Fruit fly (Drosophila melanogaster): ENCODE data around the gene CG7054.

Gene CG7054

dm6 chr3R:22456007-22456406 lies 8.8 kb upstream of the CG7054 start:
- TF ChIP-seq CTCF (optimal IDR thresholded peaks at IDR 0.05) (no peak), CG8478 (optimal IDR thresholded peaks at IDR 0.05) (no peak)

dm6 chr3R:22461673-22462585 lies 2.9 kb upstream of the CG7054 start, which contains the start of the genes Rpn7 and AP-2mu:
Rpn7 (minus strand) TSS chr3R:22462054.
AP-2mu (plus strand) TSS chr3R:22462455.
- TF ChIP-seq CTCF (optimal IDR thresholded peaks at IDR 0.05) (peak in 1 of 2 experiments; percentile 3), CG8478 (optimal IDR thresholded peaks at IDR 0.05) (no peak)

- TF ChIP-seq CG8478 (optimal IDR thresholded peaks at IDR 0.05) (no peak), CTCF (optimal IDR thresholded peaks at IDR 0.05) (no peak)
These were observed 353 bp downstream of the CG7054 start for dm6 chr3R:22465138-22465537.

DNA sequence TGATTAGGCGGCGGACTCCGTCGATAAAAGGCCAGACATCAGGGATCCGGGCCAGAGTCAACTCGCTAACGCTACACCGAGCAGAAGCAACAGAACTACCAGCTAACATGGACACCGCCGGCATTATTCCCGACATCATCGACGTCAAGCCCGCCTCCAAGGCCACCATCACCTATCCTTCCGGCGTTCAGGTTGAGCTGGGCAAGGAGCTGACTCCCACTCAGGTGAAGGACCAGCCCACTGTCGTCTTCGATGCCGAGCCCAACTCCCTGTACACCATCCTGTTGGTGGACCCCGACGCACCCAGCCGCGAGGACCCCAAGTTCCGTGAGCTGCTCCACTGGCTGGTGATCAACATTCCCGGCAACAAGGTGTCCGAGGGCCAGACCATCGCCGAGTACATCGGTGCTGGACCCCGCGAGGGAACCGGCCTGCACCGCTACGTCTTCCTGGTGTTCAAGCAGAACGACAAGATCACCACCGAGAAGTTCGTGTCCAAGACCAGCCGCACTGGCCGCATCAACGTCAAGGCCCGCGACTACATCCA lies 1.3 kb downstream of the CG7054 start, which contains the start of gene Pebp1:
Gene Pebp1, plus strand, starts transcription at position 51 of the 547 bp plus-strand sequence.
- no peak for TF ChIP-seq CG8478 (optimal IDR thresholded peaks at IDR 0.05)
- TF ChIP-seq CTCF (optimal IDR thresholded peaks at IDR 0.05): no peak

- no peak for TF ChIP-seq CG8478 (optimal IDR thresholded peaks at IDR 0.05)
These were observed 3.3 kb downstream of the CG7054 start, which contains the start of the genes CG5377 and Nrx-1 for dm6 chr3R:22467939-22468571. CG5377 (minus strand) TSS chr3R:22468157. Nrx-1 (plus strand) TSS chr3R:22468512.

- TF ChIP-seq CG8478 (optimal IDR thresholded peaks at IDR 0.05) (no peak), CTCF (optimal IDR thresholded peaks at IDR 0.05) (no peak)
These were observed 4.2 kb downstream of the CG7054 start for dm6 chr3R:22468829-22469487.

DNA sequence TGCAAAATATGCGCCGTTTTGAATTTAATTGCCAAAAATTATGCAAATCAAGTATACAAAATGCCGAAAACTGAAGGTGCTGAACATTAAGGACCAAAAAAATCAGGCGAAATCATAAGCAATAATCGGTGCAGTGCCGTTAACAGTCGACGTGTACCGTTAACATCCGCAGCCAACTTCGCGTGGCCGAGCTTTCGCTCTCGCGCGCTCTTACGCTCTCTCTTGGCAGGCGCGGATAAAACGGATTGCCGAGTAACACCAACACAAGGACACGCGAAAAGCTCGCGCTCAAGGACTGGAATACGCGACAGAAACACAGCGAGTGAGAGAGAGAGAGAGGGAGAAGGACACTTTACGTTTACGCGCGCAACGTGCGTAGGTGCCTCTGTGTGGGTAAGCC lies 5.3 kb downstream of the CG7054 start:
- TF ChIP-seq CG8478 (optimal IDR thresholded peaks at IDR 0.05): no peak
- TF ChIP-seq CTCF (optimal IDR thresholded peaks at IDR 0.05): no peak

DNA sequence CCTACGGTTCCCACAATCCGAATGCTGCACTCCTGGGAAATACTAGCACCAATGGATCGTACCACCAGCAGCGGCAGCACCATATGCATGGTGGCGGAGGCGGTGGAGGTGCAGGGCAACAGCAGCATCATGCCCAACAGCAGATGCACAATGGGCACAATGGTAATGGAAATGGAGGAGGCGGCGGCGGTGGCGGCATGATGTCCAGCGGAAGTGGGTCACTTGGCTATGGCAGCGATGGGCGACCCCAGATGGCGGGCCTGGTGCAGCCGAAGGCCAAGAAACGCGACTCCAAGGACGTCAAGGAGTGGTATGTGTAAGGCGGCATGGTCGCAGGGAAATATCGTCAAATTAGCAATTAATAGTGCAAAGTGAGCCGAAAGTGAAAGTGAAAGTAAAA lies 18.8 kb downstream of the CG7054 start:
- TF ChIP-seq CG8478 (optimal IDR thresholded peaks at IDR 0.05): no peak
- no peak for TF ChIP-seq CTCF (optimal IDR thresholded peaks at IDR 0.05)

DNA sequence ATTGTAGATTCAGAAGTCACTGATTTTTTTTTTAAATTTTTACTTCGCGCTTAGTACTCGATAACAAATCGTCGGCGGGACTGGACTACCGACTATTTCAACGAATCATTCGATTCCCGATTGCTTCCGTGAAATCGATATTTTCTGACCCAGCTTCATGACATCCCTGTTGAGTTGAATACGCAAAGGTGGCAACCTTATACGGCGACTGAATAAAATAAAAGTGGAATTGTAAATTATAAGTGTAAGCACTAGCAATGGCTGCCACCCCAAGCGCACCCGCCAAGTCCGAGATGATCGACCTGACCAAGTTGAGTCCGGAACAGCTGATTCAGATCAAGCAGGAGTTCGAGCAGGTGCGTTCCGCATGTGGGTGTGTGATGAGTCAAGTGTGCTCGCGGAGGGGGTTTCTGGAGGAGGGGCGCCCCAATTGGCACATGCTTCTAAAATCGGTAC lies 22.3 kb downstream of the CG7054 start, which contains the start of gene Pfdn5:
Gene Pfdn5, plus strand, starts transcription at position 3 of the 456 bp plus-strand sequence.
- TF ChIP-seq CTCF (optimal IDR thresholded peaks at IDR 0.05): peak in 1 of 2 experiments; percentile 41
- no peak for TF ChIP-seq CG8478 (optimal IDR thresholded peaks at IDR 0.05)

dm6 chr3R:22488855-22489254 lies 24.1 kb downstream of the CG7054 start, which contains the start of gene CG5376:
CG5376 (minus strand) TSS chr3R:22488955.
- TF ChIP-seq CTCF (optimal IDR thresholded peaks at IDR 0.05) (no peak), CG8478 (optimal IDR thresholded peaks at IDR 0.05) (no peak)

DNA sequence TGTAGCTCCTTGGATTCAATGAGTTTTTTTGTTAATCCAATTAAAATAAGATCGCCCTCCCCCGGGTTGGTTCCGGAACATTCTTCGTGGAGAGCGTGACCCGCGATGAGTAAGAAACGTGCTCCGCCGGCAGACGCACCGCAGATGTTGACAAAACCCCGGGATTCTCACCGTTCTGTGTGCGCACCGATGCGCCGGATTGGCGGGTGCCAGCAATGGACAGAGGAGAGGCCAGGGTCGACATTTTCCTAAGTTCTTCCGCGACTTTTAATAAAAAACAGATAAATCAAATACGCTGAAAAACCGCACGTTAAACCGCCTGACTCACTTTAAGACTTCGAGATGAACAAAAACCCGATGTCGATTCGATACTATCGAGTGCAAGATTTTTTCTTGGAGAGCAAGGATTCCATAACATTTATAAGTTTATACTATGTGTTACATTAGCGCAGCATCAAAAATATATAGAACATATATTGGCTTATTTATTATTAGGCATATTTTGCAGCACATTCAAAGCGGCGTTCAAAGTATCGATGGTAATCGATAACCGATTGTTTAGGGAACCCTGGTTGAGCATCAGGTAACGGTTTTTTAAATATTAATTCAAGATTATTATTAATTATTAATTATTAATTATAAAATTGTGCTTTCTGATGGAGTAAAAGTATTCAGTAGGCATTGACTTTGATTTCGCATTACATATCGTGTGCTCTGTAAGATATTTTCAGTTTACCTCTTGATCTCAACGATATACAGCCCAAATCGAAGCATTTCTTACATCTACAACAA lies 26.5 kb downstream of the CG7054 start, which contains the start of the genes CCT1 and tHMG1:
Gene CCT1, minus strand, starts transcription at position 352 of the 792 bp plus-strand sequence.
Gene tHMG1, plus strand, starts transcription at position 742 of the 792 bp plus-strand sequence.
- no peak for TF ChIP-seq CG8478 (optimal IDR thresholded peaks at IDR 0.05)
- TF ChIP-seq CTCF (optimal IDR thresholded peaks at IDR 0.05): no peak

DNA sequence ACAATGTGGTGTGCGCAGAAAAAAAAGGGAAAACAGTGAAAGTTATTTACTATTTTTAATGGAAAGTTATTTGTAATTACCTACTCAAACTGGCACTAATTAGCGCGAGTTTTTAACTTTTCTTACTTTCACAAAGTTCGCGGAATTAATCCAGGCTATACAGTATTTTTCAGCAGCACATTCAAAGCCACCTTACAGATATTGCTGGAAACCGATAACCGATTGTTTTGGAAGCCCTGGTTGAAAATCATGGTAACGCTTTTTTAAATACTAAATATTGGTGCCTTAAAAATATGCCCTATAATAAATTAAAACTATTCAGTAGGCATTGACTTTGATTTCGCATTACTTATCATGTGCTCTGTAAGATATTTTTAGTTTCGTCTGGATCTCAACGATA lies 28.0 kb downstream of the CG7054 start, which contains the start of gene tHMG2:
Gene tHMG2, plus strand, starts transcription at position 187 of the 400 bp plus-strand sequence.
- TF ChIP-seq CTCF (optimal IDR thresholded peaks at IDR 0.05) (no peak), CG8478 (optimal IDR thresholded peaks at IDR 0.05) (no peak)

DNA sequence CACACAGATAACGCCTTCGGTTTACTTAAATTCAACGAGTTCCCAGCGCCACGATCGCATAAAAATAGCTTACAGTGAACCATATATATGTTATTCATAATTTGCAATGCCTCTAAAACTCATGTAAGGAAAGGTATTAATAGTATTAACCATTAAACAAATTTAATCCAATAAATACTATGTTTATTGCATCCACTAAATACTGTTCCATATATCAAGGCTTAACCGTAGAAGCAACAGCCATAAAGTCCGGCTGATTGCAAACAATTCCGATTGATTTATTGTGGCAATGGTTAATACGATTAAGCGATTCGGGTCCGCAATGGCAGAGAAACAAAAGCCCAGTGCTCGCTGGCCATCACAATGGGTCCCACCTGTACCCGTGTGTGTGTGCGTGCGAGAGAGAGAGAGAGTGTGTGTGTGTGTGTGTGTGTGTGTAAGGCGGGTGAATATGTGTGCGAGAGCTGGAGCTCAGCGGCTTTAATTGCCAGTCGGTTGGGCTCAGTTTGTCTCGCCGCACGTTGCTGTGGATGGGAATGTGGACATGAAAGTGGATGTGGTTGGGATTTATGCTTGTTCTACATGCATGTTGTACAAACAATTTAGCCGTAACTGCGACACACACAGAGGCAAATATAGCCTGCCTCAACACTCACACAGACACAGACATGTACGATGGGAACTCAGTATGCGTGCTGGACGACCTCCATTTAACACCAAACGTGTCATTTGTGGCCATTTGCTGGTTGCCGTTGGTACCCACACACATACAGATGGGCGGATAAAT lies 29.9 kb downstream of the CG7054 start:
- TF ChIP-seq CTCF (optimal IDR thresholded peaks at IDR 0.05): no peak
- no peak for TF ChIP-seq CG8478 (optimal IDR thresholded peaks at IDR 0.05)
